In the genomic region with DNA sequence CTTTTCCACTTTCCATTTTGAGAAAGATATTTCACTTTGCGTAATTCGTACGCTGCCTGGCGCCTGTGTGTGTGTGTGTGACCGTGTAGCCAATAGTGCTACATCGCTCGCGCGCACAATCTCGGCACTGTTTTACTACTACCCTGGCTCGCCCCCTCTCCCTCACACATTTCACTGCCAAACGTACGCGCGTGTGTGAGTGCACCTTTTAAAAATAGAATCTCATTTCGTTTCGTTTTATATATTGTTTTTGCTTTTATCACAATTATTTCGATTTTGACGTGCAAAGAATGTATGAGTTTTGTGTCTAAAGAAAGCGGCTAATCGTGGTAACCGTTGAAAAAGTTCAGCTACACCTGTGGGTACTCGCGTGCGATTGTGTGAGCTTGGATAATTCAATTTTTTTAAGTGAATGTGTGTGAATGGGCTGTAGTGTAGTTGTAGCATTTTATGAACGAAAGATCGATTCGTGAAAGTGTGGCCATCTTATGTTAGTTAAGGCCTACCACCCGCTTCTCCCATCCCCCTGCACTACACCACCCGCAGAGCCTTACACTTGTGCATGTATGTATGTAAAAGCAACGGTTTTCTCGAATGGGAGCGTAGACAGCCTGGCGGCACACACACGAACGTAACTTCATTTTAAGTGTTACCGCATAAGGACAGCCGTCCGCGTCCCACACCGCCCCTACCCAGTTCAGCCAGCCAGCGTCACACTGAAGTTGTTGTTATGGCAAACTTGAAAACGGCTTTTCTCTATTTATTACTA, we compare ENCODE assay signal across 4 fruit fly cellular contexts.
TF ChIP-seq lines count a peak whose summit lies in the region.

No protein-coding gene starts in this region.

- no peak for TF ChIP-seq CTCF in whole organism, embryonic (GFP tag; optimal IDR thresholded peaks at IDR 0.05; lab: Kevin White, UChicago)

TF ChIP-seq in whole organism, adult, 20 proteins besides CTCF, POLR2A, EP300 and RAD21:
- peak; percentile 77 for TF ChIP-seq Mnt (GFP tag; optimal IDR thresholded peaks at IDR 0.05; lab: Kevin White, UChicago)
- no peak for TF ChIP-seq Crg-1 (GFP tag; optimal IDR thresholded peaks at IDR 0.05; lab: Kevin White, UChicago)
- TF ChIP-seq ovo (GFP tag; optimal IDR thresholded peaks at IDR 0.05; lab: Kevin White, UChicago), result peak; percentile 50
- TF ChIP-seq pad (GFP tag; optimal IDR thresholded peaks at IDR 0.05; lab: Kevin White, UChicago), result peak; percentile 84
- peak; percentile 46 for TF ChIP-seq tj (GFP tag; optimal IDR thresholded peaks at IDR 0.05; lab: Kevin White, UChicago)
- TF ChIP-seq cnc (optimal IDR thresholded peaks at IDR 0.05; lab: Kevin White, UChicago), result no peak
- peak; percentile 99 for TF ChIP-seq cic (GFP tag; optimal IDR thresholded peaks at IDR 0.05; lab: Kevin White, UChicago)

TF ChIP-seq in whole organism, embryonic, 481 proteins besides CTCF, POLR2A, EP300 and RAD21 (continues in another document):
- TF ChIP-seq CG4360 (GFP tag; IDR thresholded peaks at IDR 0.05; lab: Robert Waterston, UW), result peak; percentile 46; the same call in 1 of the 2 replicates
- no peak for TF ChIP-seq Ptx1 (GFP tag; IDR thresholded peaks at IDR 0.05; lab: Robert Waterston, UW)
- TF ChIP-seq CG9609 (GFP tag; optimal IDR thresholded peaks at IDR 0.05; lab: Kevin White, UChicago), result no peak
- peak; percentile 71 for TF ChIP-seq crol (GFP tag; IDR thresholded peaks at IDR 0.05; lab: Robert Waterston, UW)
- TF ChIP-seq tgo (GFP tag; IDR thresholded peaks at IDR 0.05; lab: Robert Waterston, UW), result no peak
- TF ChIP-seq cg (GFP tag; optimal IDR thresholded peaks at IDR 0.05; lab: Kevin White, UChicago), result peak; percentile 89
- TF ChIP-seq sd (tag; optimal IDR thresholded peaks at IDR 0.05; lab: Kevin White, UChicago), result peak; percentile 58
- TF ChIP-seq croc (GFP tag; conservative IDR thresholded peaks at IDR 0.05; lab: Robert Waterston, UW), result no peak
- TF ChIP-seq CG31224 (GFP tag; IDR thresholded peaks at IDR 0.05; lab: Robert Waterston, UW), result no peak
- TF ChIP-seq Pdp1 (GFP tag; optimal IDR thresholded peaks at IDR 0.05; lab: Kevin White, UChicago), result peak in 1 of 2 experiments; percentile 83
- TF ChIP-seq ara (GFP tag; IDR thresholded peaks at IDR 0.05; lab: Robert Waterston, UW), result no peak
- no peak for TF ChIP-seq trem (tag; optimal IDR thresholded peaks at IDR 0.05; lab: Kevin White, UChicago)
- TF ChIP-seq CG10274 (GFP tag; optimal IDR thresholded peaks at IDR 0.05; lab: Kevin White, UChicago), result no peak
- TF ChIP-seq dmrt11E (tag; optimal IDR thresholded peaks at IDR 0.05; lab: Kevin White, UChicago), result no peak
- no peak for TF ChIP-seq CG1529 (GFP tag; optimal IDR thresholded peaks at IDR 0.05; lab: Kevin White, UChicago)
- peak; percentile 1 for TF ChIP-seq gcm (GFP tag; optimal IDR thresholded peaks at IDR 0.05; lab: Kevin White, UChicago)
- no peak for TF ChIP-seq CG7372 (GFP tag; IDR thresholded peaks at IDR 0.05; lab: Robert Waterston, UW)
- no peak for TF ChIP-seq CG4820 (GFP tag; optimal IDR thresholded peaks at IDR 0.05; lab: Kevin White, UChicago)
- TF ChIP-seq bigmax (GFP tag; optimal IDR thresholded peaks at IDR 0.05; lab: Kevin White, UChicago), result no peak
- TF ChIP-seq CG1832 (GFP tag; optimal IDR thresholded peaks at IDR 0.05; lab: Kevin White, UChicago), result peak; percentile 78
- no peak for TF ChIP-seq Ets97D (GFP tag; optimal IDR thresholded peaks at IDR 0.05; lab: Kevin White, UChicago)
- no peak for TF ChIP-seq CG2202 (tag; optimal IDR thresholded peaks at IDR 0.05; lab: Kevin White, UChicago)
- no peak for TF ChIP-seq Rfx (GFP tag; IDR thresholded peaks at IDR 0.05; lab: Robert Waterston, UW)
- TF ChIP-seq CG10321 (GFP tag; IDR thresholded peaks at IDR 0.05; lab: Robert Waterston, UW), result peak; percentile 84
- no peak for TF ChIP-seq Lim3 (GFP tag; IDR thresholded peaks at IDR 0.05; lab: Robert Waterston, UW)
- TF ChIP-seq bbx (GFP tag; IDR thresholded peaks at IDR 0.05; lab: Robert Waterston, UW; ENCODE audit: partially characterized antibody), result no peak

TF ChIP-seq in whole organism, prepupa, 60 proteins besides CTCF, POLR2A, EP300 and RAD21:
- TF ChIP-seq Eip78C (GFP tag; lab: Kevin White, UChicago) (peak; percentile 41), Ets96B (tag; optimal IDR thresholded peaks at IDR 0.05; lab: Kevin White, UChicago) (no peak), vri (GFP tag; optimal IDR thresholded peaks at IDR 0.05; lab: Kevin White, UChicago) (peak; percentile 79), CG11902 (GFP tag; optimal IDR thresholded peaks at IDR 0.05; lab: Kevin White, UChicago) (no peak), CG16779 (tag; optimal IDR thresholded peaks at IDR 0.05; lab: Kevin White, UChicago) (peak; percentile 18), Hr39 (GFP tag; optimal IDR thresholded peaks at IDR 0.05; lab: Kevin White, UChicago) (no peak), lz (GFP tag; optimal IDR thresholded peaks at IDR 0.05; lab: Kevin White, UChicago) (no peak), CG8319 (GFP tag; optimal IDR thresholded peaks at IDR 0.05; lab: Kevin White, UChicago) (no peak), CG9139 (GFP tag; optimal IDR thresholded peaks at IDR 0.05; lab: Kevin White, UChicago) (no peak), Blimp-1 (GFP tag; optimal IDR thresholded peaks at IDR 0.05; lab: Kevin White, UChicago) (peak; percentile 56), acj6 (GFP tag; optimal IDR thresholded peaks at IDR 0.05; lab: Kevin White, UChicago) (no peak), CG34406 (GFP tag; optimal IDR thresholded peaks at IDR 0.05; lab: Kevin White, UChicago) (no peak), fd85E (GFP tag; optimal IDR thresholded peaks at IDR 0.05; lab: Kevin White, UChicago) (no peak), svp (GFP tag; lab: Kevin White, UChicago) (no peak), CG8119 (GFP tag; IDR thresholded peaks at IDR 0.05; lab: Robert Waterston, UW) (no peak), CG8632 (GFP tag; optimal IDR thresholded peaks at IDR 0.05; lab: Kevin White, UChicago) (no peak), CG10631 (GFP tag; optimal IDR thresholded peaks at IDR 0.05; lab: Kevin White, UChicago) (no peak), Gug (GFP tag; IDR thresholded peaks at IDR 0.05; lab: Robert Waterston, UW) (no peak), CG31627 (GFP tag; optimal IDR thresholded peaks at IDR 0.05; lab: Kevin White, UChicago) (no peak)
TF ChIP-seq in whole organism, prepupa: peak in this region for 4.

TF ChIP-seq in whole organism, wandering third instar larva, 38 proteins besides CTCF, POLR2A, EP300 and RAD21:
- TF ChIP-seq Myc (optimal IDR thresholded peaks at IDR 0.05; lab: Kevin White, UChicago), result no peak
- peak; percentile 42 for TF ChIP-seq h (GFP tag; optimal IDR thresholded peaks at IDR 0.05; lab: Kevin White, UChicago)
